Worm (Caenorhabditis elegans) whole organism, late embryonic: ENCODE results near the gene C50F4.10.

ENCODE experiments used
- C08G9.2 ChIP-seq: sonication (generic microtip); optimal IDR thresholded peaks from 2 replicates; lab custom pipeline; 2016; ENCODE audit warnings: mild to moderate bottlenecking, missing genetic modification characterization, moderate library complexity, missing compliant biosample characterization
- C38D4.7 ChIP-seq: fragments of 200-800 bp; sonication (Bioruptor generic); optimal IDR thresholded peaks from 2 replicates; lab custom pipeline; 2018; ENCODE audit warnings: mild to moderate bottlenecking, missing genetic modification characterization, moderate library complexity, missing compliant biosample characterization
- T23F11.4 ChIP-seq: fragments of 200-800 bp; sonication (Bioruptor generic); optimal IDR thresholded peaks from 2 replicates; lab custom pipeline; 2018; ENCODE audit warnings: mild to moderate bottlenecking, missing genetic modification characterization, missing compliant biosample characterization
- ceh-19 ChIP-seq: fragments of 200-800 bp; sonication (Bioruptor generic); optimal IDR thresholded peaks from 2 replicates; lab custom pipeline; 2018; ENCODE audit warnings: mild to moderate bottlenecking, missing genetic modification characterization, missing compliant biosample characterization
- ceh-48 ChIP-seq: sonication (generic microtip); optimal IDR thresholded peaks from 2 replicates; lab custom pipeline; 2016; ENCODE audit warnings: missing genetic modification characterization, inconsistent platforms, missing compliant biosample characterization
- che-1 ChIP-seq: sonication (generic microtip); optimal IDR thresholded peaks from 2 replicates; lab custom pipeline; 2016; ENCODE audit warnings: mild to moderate bottlenecking, missing genetic modification characterization, missing compliant biosample characterization
- ets-4 ChIP-seq: sonication (generic microtip); optimal IDR thresholded peaks from 2 replicates; lab custom pipeline; 2016; ENCODE audit warnings: missing genetic modification characterization, missing compliant biosample characterization
- nhr-232 ChIP-seq: sonication (generic microtip); optimal IDR thresholded peaks from 2 replicates; lab custom pipeline; 2016; ENCODE audit warnings: missing genetic modification characterization, missing compliant biosample characterization
- sox-4 ChIP-seq: sonication (generic microtip); optimal IDR thresholded peaks from 2 replicates; lab custom pipeline; 2017; ENCODE audit warnings: mild to moderate bottlenecking, missing genetic modification characterization, inconsistent platforms, missing compliant biosample characterization
- syd-9 ChIP-seq: sonication (generic microtip); optimal IDR thresholded peaks from 2 replicates; lab custom pipeline; 2016; ENCODE audit warnings: mild to moderate bottlenecking, missing genetic modification characterization, moderate library complexity, missing compliant biosample characterization
- unc-42 ChIP-seq: sonication (generic microtip); optimal IDR thresholded peaks from 2 replicates; lab custom pipeline; 2016; ENCODE audit warnings: missing genotype, missing genetic modification characterization, missing compliant biosample characterization
- zip-5 ChIP-seq: sonication (generic microtip); optimal IDR thresholded peaks from 2 replicates; lab custom pipeline; 2016; ENCODE audit warnings: missing genetic modification characterization, missing compliant biosample characterization

The C50F4.10 gene

DNA sequence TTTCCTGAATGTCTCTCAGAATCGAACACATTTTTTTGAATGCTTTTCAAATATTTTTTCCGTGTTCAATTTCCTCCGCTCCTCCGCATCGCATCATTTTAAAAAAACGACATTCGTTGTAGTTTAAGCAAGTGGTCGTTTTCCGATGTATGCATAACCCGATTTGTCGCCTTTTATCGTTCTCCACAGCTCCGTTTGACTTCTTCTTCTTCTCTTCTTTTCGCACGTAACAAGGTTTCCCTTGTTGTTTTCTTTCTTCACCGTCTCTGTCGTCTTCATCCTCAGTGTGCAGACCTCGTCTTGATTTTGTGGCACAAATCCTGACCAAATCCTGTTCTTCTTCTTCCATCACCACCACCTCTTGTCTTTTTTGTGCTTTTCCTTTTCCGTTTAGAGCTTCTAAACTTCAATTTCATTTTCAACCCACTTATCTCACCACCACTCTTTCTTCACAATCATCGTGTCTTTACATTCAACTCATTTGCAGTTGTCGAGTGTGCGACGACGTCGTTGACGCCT, 47.6 kb downstream of the C50F4.10 start, which contains the start of gene K06A4.2:
K06A4.2 (plus strand) TSS at position 469 of the 519 bp plus-strand sequence.
- no peak for TF ChIP-seq T23F11.4
- no peak for TF ChIP-seq C38D4.7 (GFP tag; lab: Kevin White, UChicago)
- TF ChIP-seq C08G9.2 (tag; lab: Kevin White, UChicago), result no peak
- peak; percentile 75 for TF ChIP-seq unc-42 (tag; lab: Kevin White, UChicago)
- no peak for TF ChIP-seq ceh-48 (tag; lab: Kevin White, UChicago)
- no peak for TF ChIP-seq zip-5 (tag; lab: Kevin White, UChicago)
- TF ChIP-seq ets-4 (tag; lab: Kevin White, UChicago), result no peak
- no peak for TF ChIP-seq sox-4 (tag; lab: Kevin White, UChicago)

DNA sequence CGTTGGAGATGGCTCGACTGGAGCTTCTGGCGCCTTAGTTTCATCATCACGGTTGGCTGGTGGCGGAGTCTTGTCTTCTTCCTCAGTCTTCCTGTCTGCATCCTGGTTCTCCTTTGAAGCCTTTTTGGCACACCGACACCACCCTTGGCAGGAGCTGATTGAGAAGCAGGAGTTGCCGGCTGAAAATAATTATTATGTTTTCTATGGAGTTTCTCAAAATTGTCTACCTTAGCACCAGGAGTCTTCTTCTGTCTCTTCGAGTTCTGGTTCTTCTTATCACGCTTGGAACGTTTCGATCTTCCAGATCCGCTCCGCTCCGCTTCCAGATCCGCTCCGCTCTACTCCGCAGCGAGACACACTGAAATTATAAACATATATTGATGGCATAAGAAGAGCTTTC, 50.8 kb downstream of the C50F4.10 start, which contains the start of gene K06A4.6:
K06A4.6 (minus strand) TSS at position 101 of the 400 bp plus-strand sequence.
- TF ChIP-seq che-1 (no peak), syd-9 (tag; lab: Kevin White, UChicago) (no peak), ceh-19 (GFP tag; lab: Kevin White, UChicago) (no peak), nhr-232 (tag; lab: Kevin White, UChicago) (no peak)
